Fruit fly (Drosophila melanogaster) whole organism, embryonic: ENCODE results near the gene CG10211.

ENCODE experiments used
- CG10209 ChIP-seq: fragments of 200-800 bp; sonication (Bioruptor generic); optimal IDR thresholded peaks from 3 replicates; lab custom pipeline; 2017; ENCODE audit warnings: missing biosample characterization, mild to moderate bottlenecking, missing genetic modification characterization, missing genetic modification reagents
- CG1024 ChIP-seq: fragments of 200-800 bp; sonication (Bioruptor generic); IDR thresholded peaks from 2 replicates; pipeline ENCODE4 v1.3.6; 2022; ENCODE audit warnings: missing biosample characterization, missing genetic modification characterization
- CG10366 ChIP-seq: fragments of 200-800 bp; sonication (Bioruptor generic); IDR thresholded peaks from 2 replicates; pipeline ENCODE4 v1.3.6; 2022; ENCODE audit warnings: missing biosample characterization, missing genetic modification characterization
- CG10431 ChIP-seq: fragments of 200-800 bp; sonication (Bioruptor generic); optimal IDR thresholded peaks from 3 replicates; lab custom pipeline; 2018; ENCODE audit warnings: missing biosample characterization, mild to moderate bottlenecking, missing genetic modification characterization
- CG10654 ChIP-seq: fragments of 200-800 bp; sonication (Bioruptor generic); optimal IDR thresholded peaks from 2 replicates; lab custom pipeline; 2016; ENCODE audit warnings: missing biosample characterization, missing genetic modification characterization
- CG10979 ChIP-seq: fragments of 200-800 bp; sonication (Bioruptor generic); optimal IDR thresholded peaks from 2 replicates; lab custom pipeline; 2018; ENCODE audit warnings: missing biosample characterization, mild to moderate bottlenecking, missing genetic modification characterization, moderate library complexity
- CG11398 ChIP-seq: fragments of 200-800 bp; sonication (Bioruptor generic); optimal IDR thresholded peaks from 2 replicates; lab custom pipeline; 2016; ENCODE audit warnings: missing biosample characterization, missing genetic modification characterization
- CG12659 ChIP-seq: fragments of 200-800 bp; sonication (Bioruptor generic); optimal IDR thresholded peaks from 3 replicates; lab custom pipeline; 2017; ENCODE audit warnings: mild to moderate bottlenecking, missing biosample characterization, missing genetic modification reagents, missing genetic modification characterization
- CG12942 ChIP-seq: fragments of 200-800 bp; sonication (Bioruptor generic); optimal IDR thresholded peaks from 3 replicates; lab custom pipeline; 2016; ENCODE audit warnings: missing biosample characterization, missing genetic modification characterization
- CG13296 ChIP-seq: fragments of 200-800 bp; sonication (Bioruptor generic); optimal IDR thresholded peaks from 3 replicates; lab custom pipeline; 2018; ENCODE audit warnings: missing biosample characterization, mild to moderate bottlenecking, missing genetic modification characterization
- CG13775 ChIP-seq: fragments of 200-800 bp; sonication (Bioruptor generic); optimal IDR thresholded peaks from 3 replicates; lab custom pipeline; 2017; ENCODE audit warnings: missing biosample characterization, mild to moderate bottlenecking, missing genetic modification characterization
- CG2199 ChIP-seq: fragments of 200-800 bp; sonication (Bioruptor generic); IDR thresholded peaks from 3 replicates; pipeline ENCODE4 v1.3.6; 2022; ENCODE audit warnings: missing biosample characterization, missing genetic modification characterization
- CG2712 ChIP-seq: fragments of 200-800 bp; optimal IDR thresholded peaks from 3 replicates; lab custom pipeline; 2019; ENCODE audit warnings: missing biosample characterization, mild to moderate bottlenecking, missing genetic modification characterization, moderate library complexity
- CG30020 ChIP-seq: fragments of 200-800 bp; optimal IDR thresholded peaks from 2 replicates; lab custom pipeline; 2019; ENCODE audit warnings: missing biosample characterization, mild to moderate bottlenecking, missing genetic modification characterization, moderate library complexity
- CG3407 ChIP-seq: fragments of 200-800 bp; sonication (Bioruptor generic); optimal IDR thresholded peaks from 2 replicates; lab custom pipeline; 2018; ENCODE audit warnings: missing biosample characterization, mild to moderate bottlenecking, missing genetic modification characterization
- CG34224 ChIP-seq: fragments of 200-800 bp; sonication (Bioruptor generic); IDR thresholded peaks from 3 replicates; pipeline ENCODE4 v1.3.6; 2022; ENCODE audit warnings: missing biosample characterization, missing genetic modification characterization; ENCODE audit not compliant: partially characterized antibody
- CG4282 ChIP-seq: fragments of 200-800 bp; sonication (Bioruptor generic); optimal IDR thresholded peaks from 2 replicates; lab custom pipeline; 2016; ENCODE audit warnings: missing biosample characterization, missing genetic modification characterization
- CG4617 ChIP-seq: fragments of 200-800 bp; sonication (Bioruptor generic); optimal IDR thresholded peaks from 3 replicates; lab custom pipeline; 2016; ENCODE audit warnings: missing biosample characterization, missing genetic modification characterization, borderline replicate concordance
- CG5953 ChIP-seq: fragments of 200-800 bp; sonication (Bioruptor generic); IDR thresholded peaks from 2 replicates; pipeline ENCODE4 v1.3.6; 2022; ENCODE audit warnings: missing biosample characterization, missing genetic modification characterization
- CG8478 ChIP-seq: fragments of >200 bp; optimal IDR thresholded peaks from 2 replicates; lab custom pipeline; 2018
- CG9609 ChIP-seq: fragments of 200-800 bp; sonication (Bioruptor generic); optimal IDR thresholded peaks from 3 replicates; lab custom pipeline; 2016; ENCODE audit warnings: missing biosample characterization, missing genetic modification characterization
- ERR ChIP-seq: fragments of 200-800 bp; sonication (Bioruptor generic); optimal IDR thresholded peaks from 2 replicates; lab custom pipeline; 2016; ENCODE audit warnings: missing biosample characterization, missing genetic modification characterization
- Hey ChIP-seq: fragments of 200-800 bp; sonication (Bioruptor generic); optimal IDR thresholded peaks from 3 replicates; lab custom pipeline; 2018; ENCODE audit warnings: missing biosample characterization, mild to moderate bottlenecking, missing genetic modification characterization
- MESR4 ChIP-seq: fragments of 200-800 bp; sonication (Bioruptor generic); optimal IDR thresholded peaks from 2 replicates; lab custom pipeline; 2018; ENCODE audit warnings: missing biosample characterization, mild to moderate bottlenecking, missing genetic modification characterization, moderate library complexity
- Max ChIP-seq: fragments of 200-800 bp; sonication (Bioruptor generic); optimal IDR thresholded peaks from 2 replicates; lab custom pipeline; 2016; ENCODE audit warnings: missing biosample characterization, mild to moderate bottlenecking, missing genetic modification characterization
- Med ChIP-seq: fragments of 200-800 bp; sonication (Bioruptor generic); peaks from one replicate; lab custom pipeline; 2016; ENCODE audit warnings: missing biosample characterization, missing genetic modification characterization, mild to moderate bottlenecking, inconsistent platforms, moderate library complexity
- Meics ChIP-seq: fragments of 200-800 bp; sonication (Bioruptor generic); optimal IDR thresholded peaks from 2 replicates; lab custom pipeline; 2017; ENCODE audit warnings: missing biosample characterization, mild to moderate bottlenecking, missing genetic modification characterization
- NC2α ChIP-seq: fragments of 200-800 bp; sonication (Bioruptor generic); optimal IDR thresholded peaks from 2 replicates; lab custom pipeline; 2016; ENCODE audit warnings: missing biosample characterization, missing genetic modification characterization
- NfI ChIP-seq: fragments of 200-800 bp; sonication (Bioruptor generic); optimal IDR thresholded peaks from 3 replicates; lab custom pipeline; 2018; ENCODE audit warnings: missing biosample characterization, mild to moderate bottlenecking, missing genetic modification characterization, moderate library complexity
- Rx ChIP-seq: fragments of 200-800 bp; sonication (Bioruptor generic); IDR thresholded peaks from 2 replicates; pipeline ENCODE4 v1.3.6; 2022; ENCODE audit warnings: missing biosample characterization, missing genetic modification characterization
- Sin3A ChIP-seq: fragments of >200 bp; optimal IDR thresholded peaks from 2 replicates; lab custom pipeline; 2018
- Spps ChIP-seq: fragments of 200-800 bp; sonication (Bioruptor generic); optimal IDR thresholded peaks from 2 replicates; lab custom pipeline; 2018; ENCODE audit warnings: missing biosample characterization, mild to moderate bottlenecking, missing genetic modification characterization
- br ChIP-seq: fragments of >200 bp; optimal IDR thresholded peaks from 2 replicates; lab custom pipeline; 2017
- cato ChIP-seq: fragments of 200-800 bp; sonication (Bioruptor generic); optimal IDR thresholded peaks from 2 replicates; lab custom pipeline; 2016; ENCODE audit warnings: missing biosample characterization, missing genetic modification characterization, borderline replicate concordance
- chm ChIP-seq: fragments of 200-800 bp; sonication (Bioruptor generic); IDR thresholded peaks from 2 replicates; pipeline ENCODE4 v1.3.6; 2022; ENCODE audit warnings: missing biosample characterization, missing genetic modification characterization
- chn ChIP-seq: fragments of 200-800 bp; sonication (Bioruptor generic); optimal IDR thresholded peaks from 2 replicates; lab custom pipeline; 2016; ENCODE audit warnings: missing biosample characterization, missing genetic modification characterization
- emc ChIP-seq: fragments of 200-800 bp; sonication (Bioruptor generic); optimal IDR thresholded peaks from 2 replicates; lab custom pipeline; 2016; ENCODE audit warnings: missing biosample characterization, missing genetic modification characterization
- gce ChIP-seq: fragments of 200-800 bp; sonication (Bioruptor generic); IDR thresholded peaks from 3 replicates; pipeline ENCODE4 v1.3.6; 2022; ENCODE audit warnings: missing biosample characterization, missing genetic modification characterization
- gro ChIP-seq: fragments of 200-800 bp; sonication (Bioruptor generic); optimal IDR thresholded peaks from 2 replicates; lab custom pipeline; 2016; ENCODE audit warnings: missing biosample characterization, missing genetic modification characterization
- hb ChIP-seq: fragments of 200-800 bp; sonication (Bioruptor generic); IDR thresholded peaks from 3 replicates; pipeline ENCODE4 v1.3.6; 2022; ENCODE audit warnings: missing biosample characterization, missing genetic modification characterization; ENCODE audit not compliant: partially characterized antibody
- her ChIP-seq: fragments of 200-800 bp; sonication (Bioruptor generic); optimal IDR thresholded peaks from 2 replicates; lab custom pipeline; 2016; ENCODE audit warnings: missing biosample characterization, missing genetic modification characterization
- nerfin-1 ChIP-seq: fragments of 200-800 bp; sonication (Bioruptor generic); optimal IDR thresholded peaks from 3 replicates; lab custom pipeline; 2019; ENCODE audit warnings: missing biosample characterization, mild to moderate bottlenecking, missing genetic modification characterization, moderate library complexity
- nerfin-2 ChIP-seq: fragments of 200-800 bp; sonication (Bioruptor generic); IDR thresholded peaks from 2 replicates; pipeline ENCODE4 v1.3.6; 2022; ENCODE audit warnings: missing biosample characterization, missing genetic modification characterization; ENCODE audit not compliant: partially characterized antibody
- nmo ChIP-seq: fragments of 200-800 bp; sonication (Bioruptor generic); optimal IDR thresholded peaks from 2 replicates; lab custom pipeline; 2018; ENCODE audit warnings: missing biosample characterization, mild to moderate bottlenecking, missing genetic modification characterization, moderate library complexity
- pum ChIP-seq: fragments of 200-800 bp; sonication (Bioruptor generic); optimal IDR thresholded peaks from 2 replicates; lab custom pipeline; 2016; ENCODE audit warnings: missing biosample characterization, missing genetic modification characterization
- scrt ChIP-seq: fragments of 200-800 bp; sonication (Bioruptor generic); optimal IDR thresholded peaks from 2 replicates; lab custom pipeline; 2018; ENCODE audit warnings: missing biosample characterization, mild to moderate bottlenecking, missing genetic modification characterization, moderate library complexity
- sqz ChIP-seq: fragments of 200-800 bp; sonication (Bioruptor generic); optimal IDR thresholded peaks from 3 replicates; lab custom pipeline; 2018; ENCODE audit warnings: missing biosample characterization, mild to moderate bottlenecking, missing genetic modification characterization
- tgo ChIP-seq: fragments of 200-800 bp; sonication (Bioruptor generic); IDR thresholded peaks from 3 replicates; pipeline ENCODE4 v1.3.6; 2022; ENCODE audit warnings: missing biosample characterization, missing genetic modification characterization
- trh ChIP-seq: fragments of 200-800 bp; sonication (Bioruptor generic); optimal IDR thresholded peaks from 2 replicates; lab custom pipeline; 2016; ENCODE audit warnings: missing biosample characterization, missing genetic modification characterization
- unc-4 ChIP-seq: fragments of 200-800 bp; sonication (Bioruptor generic); IDR thresholded peaks from 2 replicates; pipeline ENCODE4 v1.3.6; 2022; ENCODE audit warnings: missing biosample characterization, missing genetic modification characterization; ENCODE audit not compliant: partially characterized antibody
- usp ChIP-seq: fragments of >200 bp; optimal IDR thresholded peaks from 2 replicates; lab custom pipeline; 2017; ENCODE audit warnings: missing biosample characterization, missing genetic modification characterization
- zen2 ChIP-seq: fragments of 200-800 bp; sonication (Bioruptor generic); IDR thresholded peaks from 3 replicates; pipeline ENCODE4 v1.3.6; 2022; ENCODE audit warnings: missing biosample characterization, missing genetic modification characterization; ENCODE audit not compliant: partially characterized antibody

The CG10211 gene

DNA sequence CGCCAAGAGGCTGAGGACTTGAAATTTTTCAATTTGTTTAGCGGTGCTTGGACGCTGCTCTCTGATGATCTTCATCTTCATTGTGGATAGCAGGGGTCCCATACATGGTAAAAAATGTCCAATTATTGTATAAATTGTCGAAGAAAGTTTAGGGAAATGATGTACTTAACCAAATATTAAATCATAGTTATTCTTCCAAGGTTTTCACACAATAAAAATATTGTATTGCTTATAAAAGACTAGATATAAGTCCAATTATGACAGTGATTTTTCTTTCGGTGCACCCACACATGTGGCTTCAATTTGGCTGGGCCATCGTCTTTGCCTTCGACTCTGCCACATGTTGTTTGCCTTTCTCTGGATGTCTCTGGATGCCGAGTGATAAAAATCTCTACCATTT, 12.4 kb upstream of the CG10211 start (continued):
- TF ChIP-seq CG2712 (peak; percentile 80), br (no peak), NC2α (GFP tag; lab: Kevin White, UChicago) (peak; percentile 3), CG3407 (GFP tag; lab: Kevin White, UChicago) (peak; percentile 46), CG4617 (no peak), CG13775 (peak; percentile 56), CG30020 (no peak), CG34224 (GFP tag; lab: Robert Waterston, UW) (no peak), CG10431 (no peak), trh (GFP tag; lab: Kevin White, UChicago) (no peak), CG2199 (GFP tag; lab: Robert Waterston, UW) (no peak), MESR4 (GFP tag; lab: Kevin White, UChicago) (no peak), emc (GFP tag; lab: Kevin White, UChicago) (no peak), nmo (GFP tag; lab: Kevin White, UChicago) (peak; percentile 68), nerfin-2 (GFP tag; lab: Robert Waterston, UW) (no peak), Spps (tag; lab: Kevin White, UChicago) (peak; percentile 4), CG12659 (GFP tag; lab: Kevin White, UChicago) (peak; percentile 23), CG8478 (lab: Kevin White, UChicago) (no peak), scrt (GFP tag; lab: Kevin White, UChicago) (no peak), chm (GFP tag; lab: Robert Waterston, UW) (0 out of 2 replicates have a peak, but pooled peaks have one; percentile 38), Sin3A (lab: Kevin White, UChicago) (no peak), CG4282 (GFP tag; lab: Kevin White, UChicago) (no peak), usp (GFP tag; lab: Kevin White, UChicago) (no peak), Rx (GFP tag; lab: Robert Waterston, UW) (peak; percentile 15; the same call in 1 of the 2 replicates), Meics (GFP tag; lab: Kevin White, UChicago) (no peak), CG12942 (no peak), CG5953 (GFP tag; lab: Robert Waterston, UW) (no peak), CG11398 (GFP tag; lab: Kevin White, UChicago) (peak; percentile 13), gro (GFP tag; lab: Kevin White, UChicago) (no peak), CG1024 (0 out of 2 replicates have a peak, but pooled peaks have one; percentile 25), ERR (no peak), pum (GFP tag; lab: Kevin White, UChicago) (peak; percentile 20), NfI (GFP tag; lab: Kevin White, UChicago) (peak; percentile 4), CG9609 (GFP tag; lab: Kevin White, UChicago) (peak; percentile 50), CG10366 (peak; percentile 53; the same call in 1 of the 2 replicates), cato (GFP tag; lab: Kevin White, UChicago) (peak; percentile 14), gce (GFP tag; lab: Robert Waterston, UW) (no peak), tgo (GFP tag; lab: Robert Waterston, UW) (peak; percentile 51; the same call in 2 of the 3 replicates), Med (GFP tag; lab: Kevin White, UChicago) (peak; percentile 82), CG13296 (GFP tag; lab: Kevin White, UChicago) (no peak), CG10979 (tag; lab: Kevin White, UChicago) (peak; percentile 69), nerfin-1 (tag; lab: Kevin White, UChicago) (peak; percentile 19), CG10209 (GFP tag; lab: Kevin White, UChicago) (peak; percentile 33), CG10654 (GFP tag; lab: Kevin White, UChicago) (no peak), Hey (tag; lab: Kevin White, UChicago) (no peak), Max (GFP tag; lab: Kevin White, UChicago) (peak; percentile 17), unc-4 (GFP tag; lab: Robert Waterston, UW) (no peak), hb (GFP tag; lab: Robert Waterston, UW) (no peak), zen2 (GFP tag; lab: Robert Waterston, UW) (no peak), sqz (GFP tag; lab: Kevin White, UChicago) (no peak), chn (GFP tag; lab: Kevin White, UChicago) (peak; percentile 65), her (no peak)
